Fruit fly (Drosophila melanogaster) whole organism, embryonic: ENCODE results near the gene CG43779.

ENCODE experiments used
- B-H1 ChIP-seq: fragments of 200-800 bp; sonication (Bioruptor generic); IDR thresholded peaks from 3 replicates; pipeline ENCODE4 v1.3.6; 2022; ENCODE audit warnings: missing biosample characterization, missing genetic modification characterization
- BEAF-32 ChIP-seq: fragments of 200-800 bp; sonication (Bioruptor generic); optimal IDR thresholded peaks from 3 replicates; lab custom pipeline; 2017; ENCODE audit warnings: missing biosample characterization, missing genetic modification characterization, mild to moderate bottlenecking, moderate library complexity, missing genetic modification reagents
- C15 ChIP-seq: fragments of 200-800 bp; sonication (Bioruptor generic); IDR thresholded peaks from 3 replicates; pipeline ENCODE4 v1.3.6; 2022; ENCODE audit warnings: missing biosample characterization, missing genetic modification characterization
- CG10147 ChIP-seq: fragments of 200-800 bp; sonication (Bioruptor generic); optimal IDR thresholded peaks from 2 replicates; lab custom pipeline; 2019; ENCODE audit warnings: missing biosample characterization, mild to moderate bottlenecking, missing genetic modification characterization, moderate library complexity
- CG10267 ChIP-seq: fragments of 200-800 bp; sonication (Bioruptor generic); optimal IDR thresholded peaks from 2 replicates; lab custom pipeline; 2018; ENCODE audit warnings: missing biosample characterization, mild to moderate bottlenecking, missing genetic modification characterization, moderate library complexity
- CG10959 ChIP-seq: fragments of 200-800 bp; sonication (Bioruptor generic); IDR thresholded peaks from 2 replicates; pipeline ENCODE4 v1.3.6; 2022; ENCODE audit warnings: missing biosample characterization, missing genetic modification characterization
- CG11504 ChIP-seq: fragments of 200-800 bp; sonication (Bioruptor generic); optimal IDR thresholded peaks from 3 replicates; lab custom pipeline; 2019; ENCODE audit warnings: missing biosample characterization, mild to moderate bottlenecking, missing genetic modification characterization, moderate library complexity
- CG11560 ChIP-seq: fragments of 200-800 bp; sonication (Bioruptor generic); IDR thresholded peaks from 3 replicates; pipeline ENCODE4 v1.3.6; 2022; ENCODE audit warnings: missing biosample characterization, missing genetic modification characterization
- CG1233 ChIP-seq: fragments of 200-800 bp; sonication (Bioruptor generic); optimal IDR thresholded peaks from 4 replicates; lab custom pipeline; 2018; ENCODE audit warnings: missing biosample characterization, mild to moderate bottlenecking, missing genetic modification characterization
- CG14965 ChIP-seq: fragments of 200-800 bp; sonication (Bioruptor generic); optimal IDR thresholded peaks from 2 replicates; lab custom pipeline; 2016; ENCODE audit warnings: missing biosample characterization, missing genetic modification characterization, borderline replicate concordance
- CG15601 ChIP-seq: fragments of 200-800 bp; sonication (Bioruptor generic); optimal IDR thresholded peaks from 3 replicates; lab custom pipeline; 2019; ENCODE audit warnings: missing biosample characterization, mild to moderate bottlenecking, missing genetic modification characterization, moderate library complexity
- CG17912 ChIP-seq: fragments of 200-800 bp; sonication (Bioruptor generic); optimal IDR thresholded peaks from 2 replicates; lab custom pipeline; 2018; ENCODE audit warnings: missing biosample characterization, mild to moderate bottlenecking, missing genetic modification characterization
- CG18476 ChIP-seq: fragments of 200-800 bp; sonication (Bioruptor generic); optimal IDR thresholded peaks from 2 replicates; lab custom pipeline; 2016; ENCODE audit warnings: missing biosample characterization, mild to moderate bottlenecking, missing genetic modification characterization
- CG2199 ChIP-seq: fragments of 200-800 bp; sonication (Bioruptor generic); IDR thresholded peaks from 3 replicates; pipeline ENCODE4 v1.3.6; 2022; ENCODE audit warnings: missing biosample characterization, missing genetic modification characterization
- CG30403 ChIP-seq: fragments of 200-800 bp; sonication (Bioruptor generic); optimal IDR thresholded peaks from 3 replicates; lab custom pipeline; 2016; ENCODE audit warnings: missing biosample characterization, missing genetic modification characterization
- CG32767 ChIP-seq: fragments of 200-800 bp; sonication (Bioruptor generic); IDR thresholded peaks from 2 replicates; pipeline ENCODE4 v1.3.6; 2022; ENCODE audit warnings: missing biosample characterization, missing genetic modification characterization
- CG3281 ChIP-seq: fragments of 200-800 bp; sonication (Bioruptor generic); optimal IDR thresholded peaks from 3 replicates; lab custom pipeline; 2017; ENCODE audit warnings: missing biosample characterization, mild to moderate bottlenecking, missing genetic modification characterization
- CG34224 ChIP-seq: fragments of 200-800 bp; sonication (Bioruptor generic); IDR thresholded peaks from 3 replicates; pipeline ENCODE4 v1.3.6; 2022; ENCODE audit warnings: missing biosample characterization, missing genetic modification characterization; ENCODE audit not compliant: partially characterized antibody
- CG6254 ChIP-seq: fragments of 200-800 bp; sonication (Bioruptor generic); optimal IDR thresholded peaks from 3 replicates; lab custom pipeline; 2017; ENCODE audit warnings: mild to moderate bottlenecking, missing biosample characterization, missing genetic modification reagents, missing genetic modification characterization
- CG6272 ChIP-seq: fragments of 200-800 bp; sonication (Bioruptor generic); IDR thresholded peaks from 2 replicates; pipeline ENCODE4 v1.3.6; 2022; ENCODE audit warnings: missing biosample characterization, missing genetic modification characterization
- CG6765 ChIP-seq: fragments of 200-800 bp; sonication (Bioruptor generic); optimal IDR thresholded peaks from 3 replicates; lab custom pipeline; 2017; ENCODE audit warnings: missing biosample characterization, mild to moderate bottlenecking, missing genetic modification characterization
- CHES-1-like ChIP-seq: fragments of 200-800 bp; sonication (Bioruptor generic); optimal IDR thresholded peaks from 2 replicates; lab custom pipeline; 2016; ENCODE audit warnings: missing biosample characterization, missing genetic modification characterization
- Dbx ChIP-seq: fragments of 200-800 bp; sonication (Bioruptor generic); IDR thresholded peaks from 3 replicates; pipeline ENCODE4 v1.3.6; 2022; ENCODE audit warnings: missing biosample characterization, missing genetic modification characterization
- Dek ChIP-seq: fragments of 200-800 bp; sonication (Bioruptor generic); optimal IDR thresholded peaks from 3 replicates; lab custom pipeline; 2019; ENCODE audit warnings: missing biosample characterization, mild to moderate bottlenecking, missing genetic modification characterization, moderate library complexity
- Dip3 ChIP-seq: fragments of 200-800 bp; sonication (Bioruptor generic); optimal IDR thresholded peaks from 3 replicates; lab custom pipeline; 2016; ENCODE audit warnings: missing biosample characterization, missing genetic modification characterization
- Dref ChIP-seq: fragments of 200-800 bp; sonication (Bioruptor generic); IDR thresholded peaks from 2 replicates; pipeline ENCODE4 v1.3.6; 2022; ENCODE audit warnings: missing biosample characterization, missing genetic modification characterization
- Fer1 ChIP-seq: fragments of 200-800 bp; sonication (Bioruptor generic); optimal IDR thresholded peaks from 2 replicates; lab custom pipeline; 2017; ENCODE audit warnings: missing biosample characterization, mild to moderate bottlenecking, missing genetic modification characterization
- HmgZ ChIP-seq: fragments of 200-800 bp; sonication (Bioruptor generic); optimal IDR thresholded peaks from 2 replicates; lab custom pipeline; 2018; ENCODE audit warnings: missing biosample characterization, mild to moderate bottlenecking, missing genetic modification characterization
- MBD-R2 ChIP-seq: fragments of 200-800 bp; sonication (Bioruptor generic); IDR thresholded peaks from 2 replicates; pipeline ENCODE4 v1.3.6; 2022; ENCODE audit warnings: missing biosample characterization, missing genetic modification characterization
- Med ChIP-seq: fragments of 200-800 bp; sonication (Bioruptor generic); peaks from one replicate; lab custom pipeline; 2016; ENCODE audit warnings: missing biosample characterization, missing genetic modification characterization, mild to moderate bottlenecking, inconsistent platforms, moderate library complexity
- Six4 ChIP-seq: fragments of 200-800 bp; sonication (Bioruptor generic); optimal IDR thresholded peaks from 2 replicates; lab custom pipeline; 2016; ENCODE audit warnings: missing biosample characterization, missing genetic modification characterization
- amos ChIP-seq: fragments of 200-800 bp; sonication (Bioruptor generic); IDR thresholded peaks from 2 replicates; pipeline ENCODE4 v1.3.6; 2022; ENCODE audit warnings: missing biosample characterization, missing genetic modification characterization; ENCODE audit not compliant: partially characterized antibody
- bab2 ChIP-seq: fragments of 200-800 bp; sonication (Bioruptor generic); optimal IDR thresholded peaks from 2 replicates; lab custom pipeline; 2016; ENCODE audit warnings: missing biosample characterization, missing genetic modification characterization
- bigmax ChIP-seq: fragments of 200-800 bp; sonication (Bioruptor generic); optimal IDR thresholded peaks from 2 replicates; lab custom pipeline; 2018; ENCODE audit warnings: missing biosample characterization, mild to moderate bottlenecking, missing genetic modification characterization
- crc ChIP-seq: fragments of 200-800 bp; sonication (Bioruptor generic); optimal IDR thresholded peaks from 2 replicates; lab custom pipeline; 2016; ENCODE audit warnings: missing biosample characterization, missing genetic modification characterization
- dan ChIP-seq: fragments of 200-800 bp; sonication (Bioruptor generic); IDR thresholded peaks from 2 replicates; pipeline ENCODE4 v1.3.6; 2022; ENCODE audit warnings: missing biosample characterization, missing genetic modification characterization
- exex ChIP-seq: fragments of 200-800 bp; sonication (Bioruptor generic); optimal IDR thresholded peaks from 4 replicates; lab custom pipeline; 2018; ENCODE audit warnings: missing biosample characterization, mild to moderate bottlenecking, missing genetic modification characterization, moderate library complexity
- eyg ChIP-seq: fragments of 200-800 bp; sonication (Bioruptor generic); optimal IDR thresholded peaks from 3 replicates; lab custom pipeline; 2016; ENCODE audit warnings: missing biosample characterization, missing genetic modification characterization
- fd64A ChIP-seq: fragments of 200-800 bp; sonication (Bioruptor generic); optimal IDR thresholded peaks from 3 replicates; lab custom pipeline; 2018; ENCODE audit warnings: missing biosample characterization, mild to moderate bottlenecking, missing genetic modification characterization
- gcm ChIP-seq: fragments of 200-800 bp; sonication (Bioruptor generic); optimal IDR thresholded peaks from 2 replicates; lab custom pipeline; 2019; ENCODE audit warnings: missing biosample characterization, mild to moderate bottlenecking, missing genetic modification characterization, moderate library complexity
- knrl ChIP-seq: fragments of 200-800 bp; sonication (Bioruptor generic); IDR thresholded peaks from 3 replicates; pipeline ENCODE4 v1.3.6; 2022; ENCODE audit warnings: missing biosample characterization, missing genetic modification characterization; ENCODE audit not compliant: partially characterized antibody
- ranshi ChIP-seq: fragments of 200-800 bp; sonication (Bioruptor generic); IDR thresholded peaks from 2 replicates; pipeline ENCODE4 v1.3.6; 2022; ENCODE audit warnings: missing biosample characterization, missing genetic modification characterization
- repo ChIP-seq: fragments of 200-800 bp; sonication (Bioruptor generic); optimal IDR thresholded peaks from 2 replicates; lab custom pipeline; 2016; ENCODE audit warnings: missing biosample characterization, missing genetic modification characterization
- sc ChIP-seq, 3 experiments: fragments of >200 bp in 2 of 3; fragments of 200-800 bp in 1 of 3; sonication (Bioruptor generic) in 1 of 3; optimal IDR thresholded peaks; 2 replicates in 2 of 3; 3 replicates in 1 of 3; lab custom pipeline; 2017; ENCODE audit warnings: mild to moderate bottlenecking in 1 of 3, missing biosample characterization in 1 of 3, missing genetic modification characterization in 1 of 3, missing genetic modification reagents in 1 of 3
- shn ChIP-seq: fragments of 200-800 bp; sonication (Bioruptor generic); optimal IDR thresholded peaks from 3 replicates; lab custom pipeline; 2016; ENCODE audit warnings: missing biosample characterization, missing genetic modification characterization
- trem ChIP-seq: fragments of 200-800 bp; optimal IDR thresholded peaks from 3 replicates; lab custom pipeline; 2019; ENCODE audit warnings: missing biosample characterization, mild to moderate bottlenecking, missing genetic modification characterization, moderate library complexity
- trh ChIP-seq: fragments of 200-800 bp; sonication (Bioruptor generic); optimal IDR thresholded peaks from 2 replicates; lab custom pipeline; 2016; ENCODE audit warnings: missing biosample characterization, missing genetic modification characterization
- tup ChIP-seq: fragments of 200-800 bp; sonication (Bioruptor generic); optimal IDR thresholded peaks from 2 replicates; lab custom pipeline; 2016; ENCODE audit warnings: missing biosample characterization, mild to moderate bottlenecking, missing genetic modification characterization, moderate library complexity

CG43779 gene

dm6 chr2L:13290276-13291065 is 16.1 kb downstream of the CG43779 start:
- peak; percentile 33 for TF ChIP-seq crc (GFP tag; lab: Kevin White, UChicago)
- no peak; the same call in 1 of the 2 replicates for TF ChIP-seq CG10959 (GFP tag; lab: Robert Waterston, UW)
- TF ChIP-seq CG10147: peak; percentile 72
- peak; percentile 39; the same call in 1 of the 3 replicates for TF ChIP-seq C15 (GFP tag; lab: Robert Waterston, UW)
- peak; percentile 21 for TF ChIP-seq shn (GFP tag; lab: Kevin White, UChicago)
- peak; percentile 39 for TF ChIP-seq bigmax (GFP tag; lab: Kevin White, UChicago)
- TF ChIP-seq HmgZ: peak; percentile 70
- TF ChIP-seq CG18476 (GFP tag; lab: Kevin White, UChicago): no peak
- peak; percentile 48; the same call in 1 of the 3 replicates for TF ChIP-seq B-H1 (GFP tag; lab: Robert Waterston, UW)
- TF ChIP-seq CG10267 (tag; lab: Kevin White, UChicago): no peak
- no peak for TF ChIP-seq BEAF-32 (GFP tag; lab: Kevin White, UChicago)
- TF ChIP-seq Six4 (GFP tag; lab: Kevin White, UChicago): no peak
- peak; percentile 95 for TF ChIP-seq CG6765 (GFP tag; lab: Kevin White, UChicago)
- TF ChIP-seq CG15601 (tag; lab: Kevin White, UChicago): peak; percentile 89
- TF ChIP-seq CG17912 (GFP tag; lab: Kevin White, UChicago): peak; percentile 89
- peak; percentile 69 for TF ChIP-seq tup
- no peak for TF ChIP-seq sc (optimal IDR thresholded peaks at IDR 0.05; lab: Kevin White, UChicago)
- peak; percentile 54 for TF ChIP-seq sc (GFP tag; optimal IDR thresholded peaks at IDR 0.05; lab: Kevin White, UChicago)
- peak; percentile 87 for TF ChIP-seq fd64A
- peak; percentile 66 for TF ChIP-seq Dbx (GFP tag; lab: Robert Waterston, UW)
- peak; percentile 14 for TF ChIP-seq trh (GFP tag; lab: Kevin White, UChicago)
- TF ChIP-seq CG6254 (GFP tag; lab: Kevin White, UChicago): peak; percentile 44
- TF ChIP-seq MBD-R2 (GFP tag; lab: Robert Waterston, UW): peak; percentile 13; the same call in 1 of the 2 replicates
- peak; percentile 51 for TF ChIP-seq CG14965 (GFP tag; lab: Kevin White, UChicago)
- peak; percentile 96 for TF ChIP-seq Med
- TF ChIP-seq CG3281 (GFP tag; lab: Kevin White, UChicago): peak; percentile 90
- TF ChIP-seq CG34224 (GFP tag; lab: Robert Waterston, UW): peak; percentile 66
- peak; percentile 82 for TF ChIP-seq CG1233 (GFP tag; lab: Kevin White, UChicago)
- peak; percentile 87 for TF ChIP-seq Fer1 (GFP tag; lab: Kevin White, UChicago)
- no peak for TF ChIP-seq dan (GFP tag; lab: Robert Waterston, UW)
- TF ChIP-seq repo: peak; percentile 34
- TF ChIP-seq Dek (tag; lab: Kevin White, UChicago): peak; percentile 80
- TF ChIP-seq CG2199 (GFP tag; lab: Robert Waterston, UW): no peak
- peak; percentile 89 for TF ChIP-seq exex (tag; lab: Kevin White, UChicago)
- TF ChIP-seq CG6272: no peak
- TF ChIP-seq Dip3 (GFP tag; lab: Kevin White, UChicago): no peak
- TF ChIP-seq trem (tag; lab: Kevin White, UChicago): no peak
- TF ChIP-seq CG11560 (tag; lab: Robert Waterston, UW): no peak
- peak; percentile 72 for TF ChIP-seq eyg (GFP tag; lab: Kevin White, UChicago)
- peak; percentile 59 for TF ChIP-seq CHES-1-like (GFP tag; lab: Kevin White, UChicago)
- peak; percentile 83 for TF ChIP-seq gcm (GFP tag; lab: Kevin White, UChicago)
- no peak for TF ChIP-seq CG32767 (GFP tag; lab: Robert Waterston, UW)
- peak; percentile 47; the same call in 1 of the 2 replicates for TF ChIP-seq amos (GFP tag; lab: Robert Waterston, UW)
- no peak; the same call in 2 of the 3 replicates for TF ChIP-seq knrl (GFP tag; lab: Robert Waterston, UW)
- no peak for TF ChIP-seq Dref (GFP tag; lab: Robert Waterston, UW)
- TF ChIP-seq ranshi (GFP tag; lab: Robert Waterston, UW): peak; percentile 60; the same call in 1 of the 2 replicates
- TF ChIP-seq CG11504 (tag; lab: Kevin White, UChicago): peak; percentile 73
- TF ChIP-seq bab2: peak; percentile 33
- no peak for TF ChIP-seq CG30403 (GFP tag; lab: Kevin White, UChicago)
